Worm (Caenorhabditis elegans): ENCODE results near the gene C47E12.14.

ce11 chrIV:10001748-10002147 is 25.6 kb upstream of the C47E12.14 start, which contains the start of gene C47E12.3:
- TF ChIP-seq jun-1 (tag; optimal IDR thresholded peaks at IDR 0.05): no peak
- no peak for TF ChIP-seq pha-4 (tag; optimal IDR thresholded peaks at IDR 0.05)
- no peak for TF ChIP-seq nfya-1 (tag; optimal IDR thresholded peaks at IDR 0.05; ENCODE audit: insufficient read depth)
- TF ChIP-seq nhr-12 (tag; optimal IDR thresholded peaks at IDR 0.05): no peak
- no peak for TF ChIP-seq mdl-1 (tag; optimal IDR thresholded peaks at IDR 0.05)
- TF ChIP-seq snpc-4 (tag; optimal IDR thresholded peaks at IDR 0.05): no peak
- TF ChIP-seq nhr-67 (tag; optimal IDR thresholded peaks at IDR 0.05): no peak
- no peak for TF ChIP-seq nhr-25 (tag; optimal IDR thresholded peaks at IDR 0.05)
- no peak for TF ChIP-seq ztf-4 (tag; optimal IDR thresholded peaks at IDR 0.05)
- no peak for TF ChIP-seq nhr-76 (tag; optimal IDR thresholded peaks at IDR 0.05)
- TF ChIP-seq lin-15B (tag; optimal IDR thresholded peaks at IDR 0.05): no peak

Data from whole organism, L3 larva.